Worm (Caenorhabditis elegans) whole organism, young adult: ENCODE data around the gene ech-8.

Experiments
- B0019.2 ChIP-seq: fragments of 200-800 bp; sonication (Bioruptor generic); conservative IDR thresholded peaks from 2 replicates; pipeline ENCODE4 v1.3.6; 2022; ENCODE audit warnings: missing genetic modification reagents, missing genetic modification characterization, missing compliant biosample characterization
- F23B12.7 ChIP-seq: sonication (generic microtip); optimal IDR thresholded peaks from 2 replicates; lab custom pipeline; 2017; ENCODE audit warnings: missing genetic modification characterization, mild to moderate bottlenecking, missing compliant biosample characterization, antibody characterized with exemption, moderate library complexity; ENCODE audit not compliant: insufficient read depth
- F55B11.4 ChIP-seq: sonication (generic microtip); optimal IDR thresholded peaks from 2 replicates; lab custom pipeline; 2016; ENCODE audit warnings: missing compliant biosample characterization, missing genetic modification characterization, borderline replicate concordance; ENCODE audit not compliant: insufficient read depth
- F57A8.1 ChIP-seq: fragments of 200-800 bp; sonication (Bioruptor generic); optimal IDR thresholded peaks from 2 replicates; lab custom pipeline; 2018; ENCODE audit warnings: mild to moderate bottlenecking, missing genetic modification characterization, moderate library complexity, missing compliant biosample characterization
- F57C9.4 ChIP-seq: sonication (generic microtip); optimal IDR thresholded peaks from 2 replicates; lab custom pipeline; 2017; ENCODE audit warnings: mild to moderate bottlenecking, missing genetic modification characterization, missing compliant biosample characterization
- K11D2.4 ChIP-seq: fragments of 200-800 bp; sonication (Bioruptor generic); IDR thresholded peaks from 2 replicates; pipeline ENCODE4 v1.3.6; 2022; ENCODE audit warnings: missing genetic modification reagents, missing genetic modification characterization, missing compliant biosample characterization
- T26A5.8 ChIP-seq: sonication (generic microtip); optimal IDR thresholded peaks from 2 replicates; lab custom pipeline; 2016; ENCODE audit warnings: missing genetic modification characterization, missing compliant biosample characterization
- Y53G8AR.9 ChIP-seq: fragments of 200-800 bp; sonication (Bioruptor generic); conservative IDR thresholded peaks from 2 replicates; pipeline ENCODE4 v1.3.6; 2022; ENCODE audit warnings: missing genetic modification reagents, missing genetic modification characterization, missing compliant biosample characterization
- Y56A3A.18 ChIP-seq: fragments of 200-800 bp; sonication (Bioruptor generic); IDR thresholded peaks from 2 replicates; pipeline ENCODE4 v1.3.6; 2022; ENCODE audit warnings: missing genetic modification reagents, missing genetic modification characterization, missing compliant biosample characterization
- ZK185.1 ChIP-seq: sonication (generic microtip); optimal IDR thresholded peaks from 2 replicates; lab custom pipeline; 2016; ENCODE audit warnings: mild to moderate bottlenecking, missing genetic modification characterization, missing compliant biosample characterization; ENCODE audit not compliant: poor library complexity, severe bottlenecking
- ama-1 ChIP-seq, 3 experiments: fragments of 150-350 bp in 1 of 3; sonication (generic microtip) in 2 of 3; optimal IDR thresholded peaks; 2 replicates each; lab custom pipeline; 2014 to 2018; ENCODE audit warnings: missing biosample characterization in 2 of 3, missing genetic modification characterization in 2 of 3, missing genetic modification reagents in 2 of 3
- atf-7 ChIP-seq: sonication (generic microtip); optimal IDR thresholded peaks from 2 replicates; lab custom pipeline; 2017; ENCODE audit warnings: mild to moderate bottlenecking, missing genetic modification characterization, missing compliant biosample characterization
- bed-1 ChIP-seq: fragments of 200-800 bp; sonication (Bioruptor generic); IDR thresholded peaks from 2 replicates; pipeline ENCODE4 v1.3.6; 2022; ENCODE audit warnings: missing genetic modification reagents, missing genetic modification characterization, missing compliant biosample characterization
- ccch-3 ChIP-seq: fragments of 200-800 bp; sonication (Bioruptor generic); optimal IDR thresholded peaks from 2 replicates; lab custom pipeline; 2018; ENCODE audit warnings: mild to moderate bottlenecking, missing genetic modification characterization, missing compliant biosample characterization
- cebp-1 ChIP-seq, 2 experiments: fragments of 200-800 bp in 1 of 2; sonication (Bioruptor generic) in 1 of 2; sonication (generic microtip) in 1 of 2; IDR thresholded peaks in 1 of 2; optimal IDR thresholded peaks in 1 of 2; 2 replicates each; pipeline versions ENCODE4 v1.3.6 to Lab custom; 2017 to 2022; ENCODE audit warnings: missing compliant biosample characterization in 2 of 2, missing genetic modification characterization in 2 of 2, mild to moderate bottlenecking in 1 of 2, missing genetic modification reagents in 1 of 2, moderate library complexity in 1 of 2
- dpff-1 ChIP-seq: sonication (generic microtip); optimal IDR thresholded peaks from 2 replicates; lab custom pipeline; 2017; ENCODE audit warnings: mild to moderate bottlenecking, missing genetic modification characterization, missing compliant biosample characterization
- egl-18 ChIP-seq: fragments of 200-800 bp; sonication (Bioruptor generic); IDR thresholded peaks from 2 replicates; pipeline ENCODE4 v1.3.6; 2022; ENCODE audit warnings: missing genetic modification reagents, missing genetic modification characterization, missing compliant biosample characterization
- fkh-3 ChIP-seq: sonication (generic microtip); optimal IDR thresholded peaks from 2 replicates; lab custom pipeline; 2016; ENCODE audit warnings: mild to moderate bottlenecking, missing genetic modification characterization, missing compliant biosample characterization
- him-1 ChIP-seq: sonication (generic microtip); optimal IDR thresholded peaks from 2 replicates; lab custom pipeline; 2016; ENCODE audit warnings: missing genotype, missing genetic modification reagents, missing genetic modification characterization, missing compliant biosample characterization
- lag-1 ChIP-seq: fragments of 200-800 bp; sonication (Bioruptor generic); IDR thresholded peaks from 2 replicates; pipeline ENCODE4 v1.3.6; 2022; ENCODE audit warnings: missing genetic modification reagents, missing genetic modification characterization, missing compliant biosample characterization
- let-607 ChIP-seq, 2 experiments: fragments of 200-800 bp in 1 of 2; sonication (Bioruptor generic) in 1 of 2; sonication (generic microtip) in 1 of 2; optimal IDR thresholded peaks; 2 replicates each; lab custom pipeline; 2016 to 2018; ENCODE audit warnings: mild to moderate bottlenecking in 2 of 2, missing compliant biosample characterization in 2 of 2, missing genetic modification characterization in 2 of 2, moderate library complexity in 2 of 2, missing genotype in 1 of 2
- lin-40 ChIP-seq: sonication (generic microtip); optimal IDR thresholded peaks from 2 replicates; lab custom pipeline; 2016; ENCODE audit warnings: missing genetic modification characterization, mild to moderate bottlenecking, missing compliant biosample characterization, missing genotype, missing genetic modification reagents
- lin-54 ChIP-seq: fragments of 200-800 bp; sonication (Bioruptor generic); optimal IDR thresholded peaks from 2 replicates; lab custom pipeline; 2018; ENCODE audit warnings: mild to moderate bottlenecking, missing genetic modification characterization, missing compliant biosample characterization
- mes-4 ChIP-seq: sonication (generic microtip); optimal IDR thresholded peaks from 2 replicates; lab custom pipeline; 2016; ENCODE audit warnings: missing genotype, missing genetic modification characterization, missing compliant biosample characterization
- nfya-1 ChIP-seq: sonication (generic microtip); optimal IDR thresholded peaks from 2 replicates; lab custom pipeline; 2017; ENCODE audit warnings: antibody characterized with exemption, missing compliant biosample characterization, missing genetic modification characterization, borderline replicate concordance; ENCODE audit not compliant: insufficient read depth
- nhr-90 ChIP-seq: sonication (generic microtip); optimal IDR thresholded peaks from 2 replicates; lab custom pipeline; 2016; ENCODE audit warnings: missing genotype, mild to moderate bottlenecking, missing genetic modification characterization, missing compliant biosample characterization
- pha-4 ChIP-seq: fragments of 150-350 bp; sonication (generic microtip); optimal IDR thresholded peaks from 2 replicates; lab custom pipeline; 2014; ENCODE audit warnings: missing biosample characterization, missing genetic modification reagents, missing genetic modification characterization
- rec-8 ChIP-seq, 2 experiments: sonication (generic microtip); optimal IDR thresholded peaks; 2 replicates each; lab custom pipeline; 2016; ENCODE audit warnings: mild to moderate bottlenecking in 2 of 2, missing genetic modification characterization in 2 of 2, missing genetic modification reagents in 2 of 2, missing genotype in 2 of 2, missing biosample characterization in 1 of 2, missing compliant biosample characterization in 1 of 2, moderate library complexity in 1 of 2
- sdz-38 ChIP-seq: sonication (generic microtip); optimal IDR thresholded peaks from 2 replicates; lab custom pipeline; 2016; ENCODE audit warnings: missing genotype, missing genetic modification characterization, missing compliant biosample characterization
- sptf-2 ChIP-seq: fragments of 200-800 bp; sonication (Bioruptor generic); optimal IDR thresholded peaks from 2 replicates; lab custom pipeline; 2018; ENCODE audit warnings: mild to moderate bottlenecking, missing genetic modification characterization, missing compliant biosample characterization
- unc-130 ChIP-seq: sonication (generic microtip); optimal IDR thresholded peaks from 2 replicates; lab custom pipeline; 2016; ENCODE audit warnings: missing genetic modification reagents, missing genetic modification characterization, missing compliant biosample characterization
- xnd-1 ChIP-seq: sonication (generic microtip); optimal IDR thresholded peaks from 2 replicates; lab custom pipeline; 2016; ENCODE audit warnings: missing genotype, missing genetic modification reagents, missing genetic modification characterization, missing compliant biosample characterization
- ztf-18 ChIP-seq: sonication (generic microtip); optimal IDR thresholded peaks from 2 replicates; lab custom pipeline; 2016; ENCODE audit warnings: missing genotype, mild to moderate bottlenecking, missing genetic modification characterization, missing compliant biosample characterization
- ztf-3 ChIP-seq: fragments of 200-800 bp; sonication (Bioruptor generic); optimal IDR thresholded peaks from 2 replicates; lab custom pipeline; 2018; ENCODE audit warnings: mild to moderate bottlenecking, missing genetic modification characterization, missing compliant biosample characterization

The ech-8 gene

DNA sequence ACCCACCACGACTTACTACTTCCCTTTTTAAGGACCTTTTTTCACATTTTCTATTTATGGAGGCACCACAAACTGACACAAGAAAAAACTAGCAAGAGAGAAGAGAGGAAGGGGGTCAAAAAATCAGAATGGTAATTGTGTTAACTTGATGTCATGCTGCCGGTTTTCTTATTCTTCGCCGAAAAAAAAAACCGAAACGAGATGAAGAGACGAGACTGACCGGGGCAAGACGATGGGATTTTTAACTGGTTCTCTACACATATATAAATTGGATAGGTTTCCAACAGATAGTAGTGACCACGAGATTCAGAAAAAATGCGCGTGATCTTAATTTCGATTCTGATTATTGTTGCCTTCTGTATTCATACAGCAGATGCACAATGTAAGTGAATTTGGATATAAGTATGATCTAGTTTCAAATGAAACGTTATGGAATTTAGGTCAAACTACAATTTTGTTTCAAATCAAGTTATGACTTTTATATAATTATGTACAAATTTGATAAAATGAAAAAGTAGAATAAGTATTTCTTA lies 34.9 kb upstream of the ech-8 start, which contains the start of gene Y43C5A.3:
Y43C5A.3 (plus strand) TSS at position 256 of the 533 bp plus-strand sequence.
- TF ChIP-seq fkh-3, result no peak
- no peak for TF ChIP-seq F55B11.4 (tag; lab: Kevin White, UChicago)
- no peak for TF ChIP-seq ama-1 (optimal IDR thresholded peaks at IDR 0.05; lab: Kevin White, UChicago)
- no peak for TF ChIP-seq ama-1 (GFP tag; optimal IDR thresholded peaks at IDR 0.05; lab: Kevin White, UChicago)
- TF ChIP-seq mes-4, result no peak
- no peak for TF ChIP-seq egl-18
- TF ChIP-seq B0019.2, result no peak
- no peak for TF ChIP-seq let-607 (tag; optimal IDR thresholded peaks at IDR 0.05; lab: Kevin White, UChicago)
- no peak for TF ChIP-seq sptf-2 (GFP tag; lab: Kevin White, UChicago)
- no peak for TF ChIP-seq Y56A3A.18 (GFP tag; lab: Robert Waterston, UW)
- no peak for TF ChIP-seq nfya-1 (tag; lab: Kevin White, UChicago)
- TF ChIP-seq lin-54 (GFP tag; lab: Kevin White, UChicago), result no peak
- TF ChIP-seq K11D2.4 (GFP tag; lab: Robert Waterston, UW), result no peak
- no peak for TF ChIP-seq bed-1 (GFP tag; lab: Robert Waterston, UW)
- TF ChIP-seq lin-40 (tag; lab: Kevin White, UChicago), result no peak
- TF ChIP-seq nhr-90, result no peak
- TF ChIP-seq ccch-3, result no peak
- TF ChIP-seq F57A8.1, result no peak
- no peak for TF ChIP-seq F57C9.4 (tag; lab: Kevin White, UChicago)
- TF ChIP-seq lag-1 (GFP tag; lab: Robert Waterston, UW), result no peak

- TF ChIP-seq mes-4 (no peak), atf-7 (no peak), ztf-3 (GFP tag; lab: Kevin White, UChicago) (no peak), ztf-18 (tag; lab: Kevin White, UChicago) (no peak), him-1 (no peak), xnd-1 (tag; lab: Kevin White, UChicago) (no peak), let-607 (tag; optimal IDR thresholded peaks at IDR 0.05; lab: Kevin White, UChicago) (no peak), nhr-90 (no peak), T26A5.8 (no peak), unc-130 (GFP tag; lab: Kevin White, UChicago) (no peak), F23B12.7 (tag; lab: Kevin White, UChicago) (no peak), lin-40 (tag; lab: Kevin White, UChicago) (no peak), rec-8 (tag; optimal IDR thresholded peaks at IDR 0.05; lab: Kevin White, UChicago) (no peak), lag-1 (GFP tag; lab: Robert Waterston, UW) (no peak), pha-4 (tag; lab: Kevin White, UChicago) (no peak), dpff-1 (tag; lab: Kevin White, UChicago) (no peak), Y53G8AR.9 (GFP tag; lab: Robert Waterston, UW) (no peak), cebp-1 (GFP tag; IDR thresholded peaks at IDR 0.05; lab: Robert Waterston, UW) (no peak), cebp-1 (tag; optimal IDR thresholded peaks at IDR 0.05; lab: Kevin White, UChicago) (no peak), ZK185.1 (tag; lab: Kevin White, UChicago) (no peak), sdz-38 (tag; lab: Kevin White, UChicago) (no peak)
These were observed 34.4 kb upstream of the ech-8 start for ce11 chrIV:10273360-10273759.
